Fruit fly (Drosophila melanogaster) whole organism, prepupa: ENCODE results near the gene Ugt36E1.

Source experiments
- CG11294 ChIP-seq: fragments of 200-800 bp; sonication (Bioruptor generic); IDR thresholded peaks from 2 replicates; pipeline ENCODE4 v1.3.6; 2022; ENCODE audit warnings: missing biosample characterization, missing genetic modification characterization
- CG11762 ChIP-seq: fragments of 200-800 bp; sonication (Bioruptor generic); optimal IDR thresholded peaks from 3 replicates; lab custom pipeline; 2016; ENCODE audit warnings: missing biosample characterization, missing genetic modification characterization; ENCODE audit not compliant: insufficient read depth
- CG11902 ChIP-seq: fragments of 200-800 bp; sonication (Bioruptor generic); optimal IDR thresholded peaks from 3 replicates; lab custom pipeline; 2016; ENCODE audit warnings: missing biosample characterization, missing genetic modification characterization
- CG15336 ChIP-seq: fragments of 200-800 bp; sonication (Bioruptor generic); IDR thresholded peaks from 2 replicates; pipeline ENCODE4 v1.3.6; 2022; ENCODE audit warnings: missing biosample characterization, missing genetic modification characterization
- CG1621 ChIP-seq: fragments of 200-800 bp; sonication (Bioruptor generic); optimal IDR thresholded peaks from 3 replicates; lab custom pipeline; 2018; ENCODE audit warnings: missing biosample characterization, mild to moderate bottlenecking, missing genetic modification characterization
- CG16779 ChIP-seq: fragments of 200-800 bp; sonication (Bioruptor generic); optimal IDR thresholded peaks from 3 replicates; lab custom pipeline; 2017; ENCODE audit warnings: missing biosample characterization, mild to moderate bottlenecking, missing genetic modification characterization
- CG3032 ChIP-seq: fragments of 200-800 bp; optimal IDR thresholded peaks from 2 replicates; lab custom pipeline; 2019; ENCODE audit warnings: missing biosample characterization, mild to moderate bottlenecking, missing genetic modification characterization, moderate library complexity
- CG31627 ChIP-seq: fragments of 200-800 bp; sonication (Bioruptor generic); optimal IDR thresholded peaks from 3 replicates; lab custom pipeline; 2016; ENCODE audit warnings: missing biosample characterization, missing genetic modification characterization
- CG32006 ChIP-seq: fragments of 200-800 bp; sonication (Bioruptor generic); optimal IDR thresholded peaks from 3 replicates; lab custom pipeline; 2017; ENCODE audit warnings: missing biosample characterization, mild to moderate bottlenecking, missing genetic modification characterization
- CG3919 ChIP-seq: fragments of 200-800 bp; sonication (Bioruptor generic); optimal IDR thresholded peaks from 3 replicates; lab custom pipeline; 2016; ENCODE audit warnings: missing biosample characterization, missing genetic modification characterization
- CG4318 ChIP-seq: fragments of 200-800 bp; sonication (Bioruptor generic); optimal IDR thresholded peaks from 3 replicates; lab custom pipeline; 2017; ENCODE audit warnings: missing biosample characterization, mild to moderate bottlenecking, missing genetic modification characterization
- CG6276 ChIP-seq: fragments of 200-800 bp; sonication (Bioruptor generic); optimal IDR thresholded peaks from 2 replicates; lab custom pipeline; 2017; ENCODE audit warnings: missing biosample characterization, mild to moderate bottlenecking, missing genetic modification characterization
- CG6792 ChIP-seq: fragments of 200-800 bp; sonication (Bioruptor generic); optimal IDR thresholded peaks from 3 replicates; lab custom pipeline; 2016; ENCODE audit warnings: missing biosample characterization, missing genetic modification characterization
- CG6808 ChIP-seq: fragments of 200-800 bp; sonication (Bioruptor generic); optimal IDR thresholded peaks from 3 replicates; lab custom pipeline; 2017; ENCODE audit warnings: missing biosample characterization, missing genetic modification characterization, mild to moderate bottlenecking, moderate library complexity, missing genetic modification reagents
- CG7368 ChIP-seq: fragments of 200-800 bp; sonication (Bioruptor generic); optimal IDR thresholded peaks from 3 replicates; lab custom pipeline; 2016; ENCODE audit warnings: missing biosample characterization, missing genetic modification characterization
- CG8319 ChIP-seq: fragments of 200-800 bp; sonication (Bioruptor generic); optimal IDR thresholded peaks from 3 replicates; lab custom pipeline; 2016; ENCODE audit warnings: missing biosample characterization, missing genetic modification characterization
- CG8632 ChIP-seq: fragments of 200-800 bp; sonication (Bioruptor generic); optimal IDR thresholded peaks from 3 replicates; lab custom pipeline; 2016; ENCODE audit warnings: missing biosample characterization, missing genetic modification characterization
- CG9139 ChIP-seq: fragments of 200-800 bp; sonication (Bioruptor generic); optimal IDR thresholded peaks from 3 replicates; lab custom pipeline; 2017; ENCODE audit warnings: missing biosample characterization, mild to moderate bottlenecking, missing genetic modification characterization
- Eip78C ChIP-seq: fragments of 200-800 bp; sonication (Bioruptor generic); peaks from one replicate; lab custom pipeline; 2016; ENCODE audit warnings: missing biosample characterization, missing genetic modification characterization
- Eip93F ChIP-seq: fragments of 200-800 bp; sonication (Bioruptor generic); optimal IDR thresholded peaks from 2 replicates; lab custom pipeline; 2016; ENCODE audit warnings: missing biosample characterization, mild to moderate bottlenecking, missing genetic modification characterization
- Ets96B ChIP-seq: fragments of 200-800 bp; optimal IDR thresholded peaks from 2 replicates; lab custom pipeline; 2019; ENCODE audit warnings: missing biosample characterization, mild to moderate bottlenecking, missing genetic modification characterization, moderate library complexity
- Gug ChIP-seq: fragments of 200-800 bp; sonication (Bioruptor generic); IDR thresholded peaks from 2 replicates; pipeline ENCODE4 v1.3.6; 2022; ENCODE audit warnings: missing biosample characterization, missing genetic modification characterization
- Hr38 ChIP-seq: sonication (Bioruptor generic); optimal IDR thresholded peaks from 2 replicates; lab custom pipeline; 2016; ENCODE audit warnings: missing biosample characterization, missing genetic modification characterization
- Hr39 ChIP-seq: fragments of 200-800 bp; sonication (Bioruptor generic); optimal IDR thresholded peaks from 2 replicates; lab custom pipeline; 2016; ENCODE audit warnings: missing biosample characterization, missing genetic modification characterization
- Hr4 ChIP-seq: fragments of 200-800 bp; sonication (Bioruptor generic); optimal IDR thresholded peaks from 3 replicates; lab custom pipeline; 2016; ENCODE audit warnings: missing biosample characterization, missing genetic modification characterization
- Lpt ChIP-seq: fragments of 200-800 bp; sonication (Bioruptor generic); optimal IDR thresholded peaks from 3 replicates; lab custom pipeline; 2016; ENCODE audit warnings: missing biosample characterization, missing genetic modification characterization
- Met ChIP-seq: fragments of 200-800 bp; sonication (Bioruptor generic); optimal IDR thresholded peaks from 3 replicates; lab custom pipeline; 2016; ENCODE audit warnings: missing biosample characterization, missing genetic modification characterization
- OdsH ChIP-seq: fragments of 200-800 bp; sonication (Bioruptor generic); optimal IDR thresholded peaks from 3 replicates; lab custom pipeline; 2016; ENCODE audit warnings: missing biosample characterization, missing genetic modification characterization
- Smox ChIP-seq: fragments of 200-800 bp; sonication (Bioruptor generic); optimal IDR thresholded peaks from 3 replicates; lab custom pipeline; 2016; ENCODE audit warnings: missing biosample characterization, missing genetic modification characterization
- Sox102F ChIP-seq: fragments of 200-800 bp; sonication (Bioruptor generic); optimal IDR thresholded peaks from 2 replicates; lab custom pipeline; 2016; ENCODE audit warnings: missing biosample characterization, mild to moderate bottlenecking, missing genetic modification characterization
- achi ChIP-seq: fragments of 200-800 bp; sonication (Bioruptor generic); optimal IDR thresholded peaks from 3 replicates; lab custom pipeline; 2016; ENCODE audit warnings: missing biosample characterization, missing genetic modification characterization
- acj6 ChIP-seq: fragments of 200-800 bp; sonication (Bioruptor generic); optimal IDR thresholded peaks from 3 replicates; lab custom pipeline; 2016; ENCODE audit warnings: missing biosample characterization, missing genetic modification characterization
- cyc ChIP-seq: fragments of 200-800 bp; sonication (Bioruptor generic); optimal IDR thresholded peaks from 3 replicates; lab custom pipeline; 2016; ENCODE audit warnings: missing biosample characterization, missing genetic modification characterization
- dac ChIP-seq: fragments of 200-800 bp; sonication (Bioruptor generic); optimal IDR thresholded peaks from 2 replicates; lab custom pipeline; 2017; ENCODE audit warnings: missing biosample characterization, mild to moderate bottlenecking, missing genetic modification characterization
- dsx ChIP-seq: fragments of 200-800 bp; optimal IDR thresholded peaks from 3 replicates; lab custom pipeline; 2019; ENCODE audit warnings: missing biosample characterization, mild to moderate bottlenecking, missing genetic modification characterization, moderate library complexity; ENCODE audit not compliant: poor library complexity, severe bottlenecking
- eg ChIP-seq: fragments of 200-800 bp; sonication (Bioruptor generic); IDR thresholded peaks from 3 replicates; pipeline ENCODE4 v1.3.6; 2022; ENCODE audit warnings: missing biosample characterization, missing genetic modification characterization
- esn ChIP-seq: fragments of 200-800 bp; sonication (Bioruptor generic); optimal IDR thresholded peaks from 2 replicates; lab custom pipeline; 2016; ENCODE audit warnings: missing biosample characterization, mild to moderate bottlenecking, missing genetic modification characterization, moderate library complexity
- fd85E ChIP-seq: fragments of 200-800 bp; sonication (Bioruptor generic); optimal IDR thresholded peaks from 3 replicates; lab custom pipeline; 2016; ENCODE audit warnings: missing biosample characterization, missing genetic modification characterization
- lz ChIP-seq: fragments of 200-800 bp; sonication (Bioruptor generic); optimal IDR thresholded peaks from 3 replicates; lab custom pipeline; 2016; ENCODE audit warnings: missing biosample characterization, missing genetic modification characterization
- net ChIP-seq: fragments of 200-800 bp; sonication (Bioruptor generic); optimal IDR thresholded peaks from 3 replicates; lab custom pipeline; 2016; ENCODE audit warnings: missing biosample characterization, missing genetic modification characterization
- pdm3 ChIP-seq: fragments of 200-800 bp; sonication (Bioruptor generic); optimal IDR thresholded peaks from 3 replicates; lab custom pipeline; 2016; ENCODE audit warnings: missing biosample characterization, missing genetic modification characterization
- spab ChIP-seq: fragments of 200-800 bp; sonication (Bioruptor generic); optimal IDR thresholded peaks from 2 replicates; lab custom pipeline; 2017; ENCODE audit warnings: missing biosample characterization, mild to moderate bottlenecking, missing genetic modification characterization, missing genetic modification reagents
- ss ChIP-seq, 2 experiments: fragments of 200-800 bp; sonication (Bioruptor generic); optimal IDR thresholded peaks; 2 replicates in 1 of 2; 3 replicates in 1 of 2; lab custom pipeline; 2017 to 2018; ENCODE audit warnings: mild to moderate bottlenecking in 2 of 2, missing biosample characterization in 2 of 2, missing genetic modification characterization in 2 of 2, moderate library complexity in 1 of 2
- svp ChIP-seq: fragments of 200-800 bp; sonication (Bioruptor generic); peaks from one replicate; lab custom pipeline; 2016; ENCODE audit warnings: missing biosample characterization, missing genetic modification characterization
- topi ChIP-seq: fragments of 200-800 bp; sonication (Bioruptor generic); optimal IDR thresholded peaks from 3 replicates; lab custom pipeline; 2016; ENCODE audit warnings: missing biosample characterization, missing genetic modification characterization

The Ugt36E1 gene

DNA sequence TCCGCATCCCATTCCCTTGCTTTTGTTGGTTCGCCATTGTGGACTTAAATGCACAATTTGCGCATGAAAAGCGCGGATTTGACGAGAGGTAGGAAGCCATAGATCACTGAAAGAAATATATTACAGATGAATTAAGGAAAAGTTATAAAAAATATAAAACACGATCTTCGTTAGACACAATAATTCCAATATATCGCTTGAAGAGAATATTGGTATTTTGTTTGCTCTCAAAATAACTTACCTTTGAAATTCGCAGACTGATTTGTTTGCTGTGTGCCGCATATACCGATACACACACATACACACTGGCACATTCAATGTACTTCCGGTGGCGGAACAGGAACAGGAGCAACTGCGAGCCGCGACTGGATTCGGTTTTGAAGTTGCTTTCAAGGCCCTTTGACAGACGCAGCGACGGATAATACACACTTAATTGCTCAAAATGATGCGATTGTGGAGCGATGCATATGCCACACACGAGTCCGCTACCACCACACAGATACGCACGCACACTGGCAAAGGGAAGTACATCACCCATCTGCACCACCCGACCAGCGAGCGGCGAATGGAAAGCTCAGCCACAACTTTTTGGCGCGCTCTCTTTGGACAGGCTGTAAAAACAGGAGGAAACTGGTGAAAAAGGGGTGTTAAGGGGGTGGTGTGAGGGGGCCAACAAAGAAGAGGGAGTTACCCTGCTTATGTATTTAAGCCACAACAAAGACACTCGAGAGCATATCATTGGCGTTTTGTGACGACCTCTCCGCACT, 20.8 kb upstream of the Ugt36E1 start (continued):
- TF ChIP-seq fd85E (GFP tag; lab: Kevin White, UChicago) (no peak), CG31627 (GFP tag; lab: Kevin White, UChicago) (peak; percentile 52), Hr39 (GFP tag; lab: Kevin White, UChicago) (peak; percentile 56), CG6276 (GFP tag; lab: Kevin White, UChicago) (no peak), Ets96B (peak; percentile 22), pdm3 (peak; percentile 18), CG7368 (GFP tag; lab: Kevin White, UChicago) (no peak), CG8319 (peak; percentile 32), net (GFP tag; lab: Kevin White, UChicago) (no peak), Hr4 (GFP tag; lab: Kevin White, UChicago) (no peak), cyc (GFP tag; lab: Kevin White, UChicago) (peak; percentile 44), achi (GFP tag; lab: Kevin White, UChicago) (peak; percentile 25), svp (GFP tag; lab: Kevin White, UChicago) (peak; percentile 81), dsx (GFP tag; lab: Kevin White, UChicago) (no peak), esn (peak; percentile 65), topi (GFP tag; lab: Kevin White, UChicago) (peak; percentile 62), Gug (no peak; the same call in 1 of the 2 replicates), Sox102F (GFP tag; lab: Kevin White, UChicago) (peak; percentile 36), CG1621 (tag; lab: Kevin White, UChicago) (no peak), CG3032 (tag; lab: Kevin White, UChicago) (no peak), Met (GFP tag; lab: Kevin White, UChicago) (peak; percentile 66), CG9139 (GFP tag; lab: Kevin White, UChicago) (no peak), spab (peak; percentile 15), ss (GFP tag; optimal IDR thresholded peaks at IDR 0.05; lab: Kevin White, UChicago) (peak in 1 of 2 experiments; percentile 17), CG15336 (GFP tag; lab: Robert Waterston, UW) (no peak), CG4318 (no peak), CG32006 (no peak), dac (no peak), Eip93F (GFP tag; lab: Kevin White, UChicago) (no peak), acj6 (GFP tag; lab: Kevin White, UChicago) (peak; percentile 11), CG6792 (GFP tag; lab: Kevin White, UChicago) (peak; percentile 39), OdsH (peak; percentile 20), CG6808 (no peak), CG11294 (GFP tag; lab: Robert Waterston, UW) (no peak), eg (GFP tag; lab: Robert Waterston, UW) (no peak), CG3919 (peak; percentile 58), CG16779 (tag; lab: Kevin White, UChicago) (no peak), Smox (GFP tag; lab: Kevin White, UChicago) (peak; percentile 64), CG8632 (peak; percentile 19)

dm6 chr2L:18808754-18809329, 17.7 kb upstream of the Ugt36E1 start:
- no peak for TF ChIP-seq lz (GFP tag; lab: Kevin White, UChicago)
- TF ChIP-seq Eip78C (GFP tag; lab: Kevin White, UChicago), result no peak
- no peak for TF ChIP-seq Sox102F (GFP tag; lab: Kevin White, UChicago)
- no peak for TF ChIP-seq cyc (GFP tag; lab: Kevin White, UChicago)
- no peak for TF ChIP-seq CG11902 (GFP tag; lab: Kevin White, UChicago)
- no peak for TF ChIP-seq Ets96B
- TF ChIP-seq spab, result no peak
- no peak for TF ChIP-seq CG3032 (tag; lab: Kevin White, UChicago)
- TF ChIP-seq Lpt (GFP tag; lab: Kevin White, UChicago), result no peak
- TF ChIP-seq CG11762 (GFP tag; lab: Kevin White, UChicago), result no peak
- TF ChIP-seq Hr38 (GFP tag; lab: Kevin White, UChicago), result no peak
- no peak for TF ChIP-seq CG9139 (GFP tag; lab: Kevin White, UChicago)
- TF ChIP-seq CG31627 (GFP tag; lab: Kevin White, UChicago), result no peak
- no peak for TF ChIP-seq OdsH
- TF ChIP-seq CG7368 (GFP tag; lab: Kevin White, UChicago), result no peak
